Worm (Caenorhabditis elegans) whole organism, young adult: ENCODE results near the gene T05G5.4.

Source experiments
- ama-1 ChIP-seq, 3 experiments: fragments of 150-350 bp in 1 of 3; sonication (generic microtip) in 2 of 3; optimal IDR thresholded peaks; 2 replicates each; lab custom pipeline; 2014 to 2018; ENCODE audit warnings: missing biosample characterization in 2 of 3, missing genetic modification characterization in 2 of 3, missing genetic modification reagents in 2 of 3
- lag-1 ChIP-seq: fragments of 200-800 bp; sonication (Bioruptor generic); IDR thresholded peaks from 2 replicates; pipeline ENCODE4 v1.3.6; 2022; ENCODE audit warnings: missing genetic modification reagents, missing genetic modification characterization, missing compliant biosample characterization
- tbx-9 ChIP-seq: sonication (generic microtip); optimal IDR thresholded peaks from 2 replicates; lab custom pipeline; 2016; ENCODE audit warnings: borderline replicate concordance, missing genetic modification characterization, inconsistent platforms, missing compliant biosample characterization

DNA sequence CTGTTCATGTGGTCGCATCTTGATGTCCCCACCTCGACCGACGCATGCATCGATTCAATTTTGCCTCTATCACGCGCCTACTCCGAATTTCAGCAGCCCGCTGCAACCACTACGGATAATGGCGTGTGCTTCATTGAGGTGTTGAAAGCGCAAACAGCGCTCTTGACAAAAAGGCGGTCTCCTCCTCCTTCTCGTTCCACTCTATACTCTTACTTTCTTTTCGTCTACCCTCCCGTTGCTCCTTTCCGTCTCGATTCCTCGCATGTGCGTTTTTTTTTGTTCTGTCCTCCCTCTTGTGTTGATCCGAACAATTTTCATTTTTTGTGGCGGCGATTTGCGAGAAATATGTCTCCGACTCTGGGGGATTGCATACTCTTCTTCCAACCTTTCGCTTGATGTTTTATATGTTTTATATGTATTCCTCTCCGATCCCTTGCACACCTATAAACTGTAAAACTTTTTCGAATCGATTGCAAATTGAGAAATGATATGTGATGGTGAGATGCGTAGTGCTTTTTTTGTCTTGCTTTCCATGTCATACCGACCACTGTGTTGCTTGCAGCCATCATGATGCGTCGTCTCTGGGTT lies 46.0 kb upstream of the T05G5.4 start:
- no peak for TF ChIP-seq lag-1
- no peak for TF ChIP-seq ama-1 (optimal IDR thresholded peaks at IDR 0.05; lab: Kevin White, UChicago)
- TF ChIP-seq ama-1 (GFP tag; optimal IDR thresholded peaks at IDR 0.05; lab: Kevin White, UChicago), result no peak
- TF ChIP-seq tbx-9 (tag; lab: Kevin White, UChicago), result no peak
